Fruit fly (Drosophila melanogaster) whole organism, embryonic: ENCODE results near the gene Rbcn-3B.

Experiments
- ATbp ChIP-seq: fragments of 200-800 bp; sonication (Bioruptor generic); optimal IDR thresholded peaks from 2 replicates; lab custom pipeline; 2017; ENCODE audit warnings: missing biosample characterization, mild to moderate bottlenecking, missing genetic modification characterization, missing genetic modification reagents
- Blimp-1 ChIP-seq: fragments of 200-800 bp; sonication (Bioruptor generic); optimal IDR thresholded peaks from 3 replicates; lab custom pipeline; 2018; ENCODE audit warnings: missing biosample characterization, missing genetic modification characterization, mild to moderate bottlenecking, moderate library complexity, missing genetic modification reagents
- CG10321 ChIP-seq: fragments of 200-800 bp; sonication (Bioruptor generic); IDR thresholded peaks from 2 replicates; pipeline ENCODE4 v1.3.6; 2022; ENCODE audit warnings: missing biosample characterization, missing genetic modification characterization
- CG10431 ChIP-seq: fragments of 200-800 bp; sonication (Bioruptor generic); optimal IDR thresholded peaks from 3 replicates; lab custom pipeline; 2018; ENCODE audit warnings: missing biosample characterization, mild to moderate bottlenecking, missing genetic modification characterization
- CG11695 ChIP-seq: fragments of 200-800 bp; sonication (Bioruptor generic); IDR thresholded peaks from 3 replicates; pipeline ENCODE4 v1.3.6; 2022; ENCODE audit warnings: missing biosample characterization, missing genetic modification characterization
- CG12236 ChIP-seq: fragments of 200-800 bp; sonication (Bioruptor generic); optimal IDR thresholded peaks from 2 replicates; lab custom pipeline; 2016; ENCODE audit warnings: missing biosample characterization, missing genetic modification characterization
- CG14710 ChIP-seq: fragments of 200-800 bp; sonication (Bioruptor generic); optimal IDR thresholded peaks from 3 replicates; lab custom pipeline; 2019; ENCODE audit warnings: missing biosample characterization, mild to moderate bottlenecking, missing genetic modification characterization, moderate library complexity
- CG15479 ChIP-seq: fragments of 200-800 bp; sonication (Bioruptor generic); optimal IDR thresholded peaks from 3 replicates; lab custom pipeline; 2019; ENCODE audit warnings: missing biosample characterization, mild to moderate bottlenecking, missing genetic modification characterization, moderate library complexity
- CG17568 ChIP-seq: fragments of 200-800 bp; sonication (Bioruptor generic); optimal IDR thresholded peaks from 2 replicates; lab custom pipeline; 2018; ENCODE audit warnings: missing biosample characterization, mild to moderate bottlenecking, missing genetic modification characterization, moderate library complexity
- CG1832 ChIP-seq: fragments of 200-800 bp; sonication (Bioruptor generic); optimal IDR thresholded peaks from 2 replicates; lab custom pipeline; 2017; ENCODE audit warnings: missing biosample characterization, mild to moderate bottlenecking, missing genetic modification characterization, inconsistent platforms
- CG18599 ChIP-seq: fragments of 200-800 bp; sonication (Bioruptor generic); optimal IDR thresholded peaks from 3 replicates; lab custom pipeline; 2017; ENCODE audit warnings: missing biosample characterization, missing genetic modification characterization, mild to moderate bottlenecking, moderate library complexity, missing genetic modification reagents
- CG2116 ChIP-seq: fragments of 200-800 bp; sonication (Bioruptor generic); optimal IDR thresholded peaks from 3 replicates; lab custom pipeline; 2018; ENCODE audit warnings: missing biosample characterization, mild to moderate bottlenecking, missing genetic modification characterization
- CG30020 ChIP-seq: fragments of 200-800 bp; optimal IDR thresholded peaks from 2 replicates; lab custom pipeline; 2019; ENCODE audit warnings: missing biosample characterization, mild to moderate bottlenecking, missing genetic modification characterization, moderate library complexity
- CG3065 ChIP-seq: fragments of 200-800 bp; sonication (Bioruptor generic); optimal IDR thresholded peaks from 2 replicates; lab custom pipeline; 2016; ENCODE audit warnings: missing biosample characterization, missing genetic modification characterization
- CG31441 ChIP-seq: fragments of 200-800 bp; sonication (Bioruptor generic); IDR thresholded peaks from 2 replicates; pipeline ENCODE4 v1.3.6; 2022; ENCODE audit warnings: missing biosample characterization, missing genetic modification characterization
- CG3163 ChIP-seq: fragments of 200-800 bp; sonication (Bioruptor generic); optimal IDR thresholded peaks from 3 replicates; lab custom pipeline; 2016; ENCODE audit warnings: missing biosample characterization, missing genetic modification characterization
- CG32532 ChIP-seq: fragments of 200-800 bp; sonication (Bioruptor generic); IDR thresholded peaks from 2 replicates; pipeline ENCODE4 v1.3.6; 2022; ENCODE audit warnings: missing biosample characterization, missing genetic modification characterization
- CG3847 ChIP-seq: fragments of 200-800 bp; sonication (Bioruptor generic); IDR thresholded peaks from 2 replicates; pipeline ENCODE4 v1.3.6; 2022; ENCODE audit warnings: missing biosample characterization, missing genetic modification characterization
- CG4328 ChIP-seq: fragments of 200-800 bp; sonication (Bioruptor generic); optimal IDR thresholded peaks from 3 replicates; lab custom pipeline; 2017; ENCODE audit warnings: missing biosample characterization, missing genetic modification reagents, missing genetic modification characterization
- CG4617 ChIP-seq: fragments of 200-800 bp; sonication (Bioruptor generic); optimal IDR thresholded peaks from 3 replicates; lab custom pipeline; 2016; ENCODE audit warnings: missing biosample characterization, missing genetic modification characterization, borderline replicate concordance
- CG8089 ChIP-seq: fragments of 200-800 bp; sonication (Bioruptor generic); optimal IDR thresholded peaks from 3 replicates; lab custom pipeline; 2016; ENCODE audit warnings: missing biosample characterization, missing genetic modification characterization
- CoRest ChIP-seq: fragments of 200-800 bp; sonication (Bioruptor generic); optimal IDR thresholded peaks from 3 replicates; lab custom pipeline; 2018; ENCODE audit warnings: missing biosample characterization, mild to moderate bottlenecking, missing genetic modification characterization, moderate library complexity
- CrebB ChIP-seq: fragments of 200-800 bp; sonication (Bioruptor generic); optimal IDR thresholded peaks from 3 replicates; lab custom pipeline; 2018; ENCODE audit warnings: missing biosample characterization, mild to moderate bottlenecking, missing genetic modification characterization
- Doc3 ChIP-seq: fragments of 200-800 bp; sonication (Bioruptor generic); IDR thresholded peaks from 3 replicates; pipeline ENCODE4 v1.3.6; 2022; ENCODE audit warnings: missing biosample characterization, missing genetic modification characterization; ENCODE audit not compliant: partially characterized antibody
- HLH3B ChIP-seq: fragments of 200-800 bp; sonication (Bioruptor generic); IDR thresholded peaks from 2 replicates; pipeline ENCODE4 v1.3.6; 2022; ENCODE audit warnings: missing biosample characterization, missing genetic modification characterization
- HmgD ChIP-seq: fragments of 200-800 bp; sonication (Bioruptor generic); optimal IDR thresholded peaks from 3 replicates; lab custom pipeline; 2016; ENCODE audit warnings: missing biosample characterization, missing genetic modification characterization
- Lim3 ChIP-seq: fragments of 200-800 bp; sonication (Bioruptor generic); IDR thresholded peaks from 2 replicates; pipeline ENCODE4 v1.3.6; 2022; ENCODE audit warnings: missing biosample characterization, missing genetic modification characterization
- Med ChIP-seq: fragments of 200-800 bp; sonication (Bioruptor generic); peaks from one replicate; lab custom pipeline; 2016; ENCODE audit warnings: missing biosample characterization, missing genetic modification characterization, mild to moderate bottlenecking, inconsistent platforms, moderate library complexity
- Nf-YC ChIP-seq: fragments of 200-800 bp; optimal IDR thresholded peaks from 3 replicates; lab custom pipeline; 2019; ENCODE audit warnings: missing biosample characterization, mild to moderate bottlenecking, missing genetic modification characterization, moderate library complexity
- Pdp1 ChIP-seq, 2 experiments: fragments of 200-800 bp; sonication (Bioruptor generic); optimal IDR thresholded peaks; 3 replicates each; lab custom pipeline; 2016; ENCODE audit warnings: missing biosample characterization in 2 of 2, missing genetic modification characterization in 2 of 2, mild to moderate bottlenecking in 1 of 2, moderate library complexity in 1 of 2
- Scr ChIP-seq: fragments of 200-800 bp; sonication (Bioruptor generic); IDR thresholded peaks from 2 replicates; pipeline ENCODE4 v1.3.6; 2022; ENCODE audit warnings: missing biosample characterization, missing genetic modification characterization; ENCODE audit not compliant: partially characterized antibody
- Sox100B ChIP-seq: fragments of 200-800 bp; sonication (Bioruptor generic); optimal IDR thresholded peaks from 3 replicates; lab custom pipeline; 2018; ENCODE audit warnings: missing biosample characterization, mild to moderate bottlenecking, missing genetic modification characterization
- Trl ChIP-seq, 3 experiments: fragments of >200 bp in 2 of 3; fragments of 200-800 bp in 1 of 3; sonication (Bioruptor generic) in 1 of 3; optimal IDR thresholded peaks; 2 replicates in 1 of 3; 3 replicates in 2 of 3; lab custom pipeline; 2016 to 2017; ENCODE audit warnings: missing biosample characterization in 1 of 3, missing genetic modification characterization in 1 of 3
- chn ChIP-seq: fragments of 200-800 bp; sonication (Bioruptor generic); optimal IDR thresholded peaks from 2 replicates; lab custom pipeline; 2016; ENCODE audit warnings: missing biosample characterization, missing genetic modification characterization
- cwo ChIP-seq: fragments of 200-800 bp; sonication (Bioruptor generic); optimal IDR thresholded peaks from 3 replicates; lab custom pipeline; 2017; ENCODE audit warnings: missing biosample characterization, missing genetic modification characterization, mild to moderate bottlenecking, moderate library complexity, missing genetic modification reagents
- ems ChIP-seq: fragments of 200-800 bp; sonication (Bioruptor generic); optimal IDR thresholded peaks from 3 replicates; lab custom pipeline; 2016; ENCODE audit warnings: missing biosample characterization, missing genetic modification characterization
- eyg ChIP-seq: fragments of 200-800 bp; sonication (Bioruptor generic); optimal IDR thresholded peaks from 3 replicates; lab custom pipeline; 2016; ENCODE audit warnings: missing biosample characterization, missing genetic modification characterization
- fd64A ChIP-seq: fragments of 200-800 bp; sonication (Bioruptor generic); optimal IDR thresholded peaks from 3 replicates; lab custom pipeline; 2018; ENCODE audit warnings: missing biosample characterization, mild to moderate bottlenecking, missing genetic modification characterization
- gem ChIP-seq: fragments of 200-800 bp; sonication (Bioruptor generic); optimal IDR thresholded peaks from 2 replicates; lab custom pipeline; 2019; ENCODE audit warnings: missing biosample characterization, mild to moderate bottlenecking, missing genetic modification characterization, moderate library complexity
- her ChIP-seq: fragments of 200-800 bp; sonication (Bioruptor generic); optimal IDR thresholded peaks from 2 replicates; lab custom pipeline; 2016; ENCODE audit warnings: missing biosample characterization, missing genetic modification characterization
- kah ChIP-seq: fragments of 200-800 bp; sonication (Bioruptor generic); optimal IDR thresholded peaks from 2 replicates; lab custom pipeline; 2018; ENCODE audit warnings: missing biosample characterization, mild to moderate bottlenecking, missing genetic modification characterization
- kay ChIP-seq: fragments of 200-800 bp; sonication (Bioruptor generic); optimal IDR thresholded peaks from 2 replicates; lab custom pipeline; 2016; ENCODE audit warnings: missing biosample characterization, missing genetic modification characterization
- kni ChIP-seq: fragments of 200-800 bp; sonication (Bioruptor generic); optimal IDR thresholded peaks from 3 replicates; lab custom pipeline; 2017; ENCODE audit warnings: mild to moderate bottlenecking, missing biosample characterization, missing genetic modification reagents, missing genetic modification characterization
- nom ChIP-seq: fragments of 200-800 bp; sonication (Bioruptor generic); optimal IDR thresholded peaks from 2 replicates; lab custom pipeline; 2017; ENCODE audit warnings: missing biosample characterization, missing genetic modification characterization, mild to moderate bottlenecking, moderate library complexity, missing genetic modification reagents
- pum ChIP-seq: fragments of 200-800 bp; sonication (Bioruptor generic); optimal IDR thresholded peaks from 2 replicates; lab custom pipeline; 2016; ENCODE audit warnings: missing biosample characterization, missing genetic modification characterization
- ranshi ChIP-seq: fragments of 200-800 bp; sonication (Bioruptor generic); IDR thresholded peaks from 2 replicates; pipeline ENCODE4 v1.3.6; 2022; ENCODE audit warnings: missing biosample characterization, missing genetic modification characterization
- run ChIP-seq: fragments of 200-800 bp; sonication (Bioruptor generic); optimal IDR thresholded peaks from 3 replicates; lab custom pipeline; 2018; ENCODE audit warnings: missing biosample characterization, mild to moderate bottlenecking, missing genetic modification characterization
- salm ChIP-seq: fragments of 200-800 bp; sonication (Bioruptor generic); optimal IDR thresholded peaks from 2 replicates; lab custom pipeline; 2018; ENCODE audit warnings: missing biosample characterization, mild to moderate bottlenecking, missing genetic modification characterization
- tap ChIP-seq: fragments of 200-800 bp; optimal IDR thresholded peaks from 3 replicates; lab custom pipeline; 2019; ENCODE audit warnings: missing biosample characterization, mild to moderate bottlenecking, missing genetic modification characterization, moderate library complexity
- ttk ChIP-seq: fragments of 200-800 bp; sonication (Bioruptor generic); IDR thresholded peaks from 2 replicates; pipeline ENCODE4 v2.1.2; 2022; ENCODE audit warnings: missing biosample characterization, missing genetic modification characterization

The Rbcn-3B gene

DNA sequence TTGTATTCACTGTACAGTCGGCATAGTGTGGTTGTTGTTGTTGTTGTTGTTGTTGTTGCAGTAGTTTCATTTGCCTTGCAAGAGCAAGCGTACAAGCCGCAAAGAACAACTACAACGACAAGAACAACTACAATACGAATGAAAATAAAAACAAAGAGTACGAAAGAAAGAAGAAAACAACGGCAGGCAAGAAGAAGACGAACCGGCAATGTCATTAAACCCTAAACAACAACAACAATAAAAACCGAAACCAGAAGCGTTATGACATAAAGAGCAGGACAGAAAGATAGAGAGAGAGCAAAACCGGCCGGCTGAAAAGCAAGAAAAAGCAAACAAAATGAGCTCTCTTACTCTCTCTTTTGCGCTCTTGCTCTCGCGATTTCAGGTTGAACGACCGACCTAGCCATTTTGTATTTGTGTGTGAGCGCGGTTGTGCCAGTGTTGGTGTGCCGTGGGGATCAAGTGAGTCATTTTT, 39.2 kb downstream of the Rbcn-3B start (continued):
- TF ChIP-seq chn (GFP tag; lab: Kevin White, UChicago) (no peak), Sox100B (peak; percentile 51), kah (GFP tag; lab: Kevin White, UChicago) (no peak), ems (GFP tag; lab: Kevin White, UChicago) (no peak), gem (tag; lab: Kevin White, UChicago) (no peak), CG17568 (GFP tag; lab: Kevin White, UChicago) (no peak), Nf-YC (tag; lab: Kevin White, UChicago) (no peak), ttk (no peak), nom (GFP tag; lab: Kevin White, UChicago) (peak; percentile 82), CG8089 (no peak), eyg (no peak), CG2116 (GFP tag; lab: Kevin White, UChicago) (no peak), fd64A (GFP tag; lab: Kevin White, UChicago) (no peak), CG31441 (GFP tag; lab: Robert Waterston, UW) (no peak), CG10321 (0 out of 2 replicates have a peak, but pooled peaks have one; percentile 3), CG4617 (GFP tag; lab: Kevin White, UChicago) (no peak), CG1832 (GFP tag; lab: Kevin White, UChicago) (peak; percentile 46), CrebB (tag; lab: Kevin White, UChicago) (no peak), kni (GFP tag; lab: Kevin White, UChicago) (peak; percentile 1), tap (tag; lab: Kevin White, UChicago) (no peak), her (GFP tag; lab: Kevin White, UChicago) (no peak), CG30020 (tag; lab: Kevin White, UChicago) (no peak), CG14710 (tag; lab: Kevin White, UChicago) (no peak), CG3847 (GFP tag; lab: Robert Waterston, UW) (no peak), Scr (no peak), Lim3 (GFP tag; lab: Robert Waterston, UW) (no peak), CG12236 (GFP tag; lab: Kevin White, UChicago) (no peak), CG3065 (no peak), Pdp1 (GFP tag; optimal IDR thresholded peaks at IDR 0.05; lab: Kevin White, UChicago) (peak in 1 of 2 experiments; percentile 94), CoRest (tag; lab: Kevin White, UChicago) (no peak), CG15479 (peak; percentile 1), run (tag; lab: Kevin White, UChicago) (no peak), CG18599 (no peak), HmgD (GFP tag; lab: Kevin White, UChicago) (no peak), ATbp (GFP tag; lab: Kevin White, UChicago) (no peak), CG4328 (GFP tag; lab: Kevin White, UChicago) (no peak), HLH3B (GFP tag; lab: Robert Waterston, UW) (no peak), Doc3 (GFP tag; lab: Robert Waterston, UW) (no peak), Trl (optimal IDR thresholded peaks at IDR 0.05; lab: Kevin White, UChicago) (peak; percentile 92 to 93), Trl (GFP tag; optimal IDR thresholded peaks at IDR 0.05; lab: Kevin White, UChicago) (no peak), CG10431 (GFP tag; lab: Kevin White, UChicago) (peak; percentile 18), pum (no peak), CG32532 (GFP tag; lab: Robert Waterston, UW) (no peak), CG3163 (GFP tag; lab: Kevin White, UChicago) (peak; percentile 92), cwo (GFP tag; lab: Kevin White, UChicago) (no peak), Med (GFP tag; lab: Kevin White, UChicago) (no peak), ranshi (GFP tag; lab: Robert Waterston, UW) (no peak), kay (peak; percentile 17), salm (tag; lab: Kevin White, UChicago) (no peak), CG11695 (no peak), Blimp-1 (GFP tag; lab: Kevin White, UChicago) (no peak)
